Fruit fly (Drosophila melanogaster) whole organism, adult: ENCODE results near the gene CG13297.

ENCODE experiments used
- CG11617 ChIP-seq: fragments of 200-800 bp; sonication (Bioruptor generic); optimal IDR thresholded peaks from 2 replicates; lab custom pipeline; 2017; ENCODE audit warnings: mild to moderate bottlenecking, missing biosample characterization, missing genetic modification reagents, missing genetic modification characterization
- CG12768 ChIP-seq: fragments of 200-800 bp; sonication (Bioruptor generic); optimal IDR thresholded peaks from 2 replicates; lab custom pipeline; 2017; ENCODE audit warnings: missing biosample characterization, missing genetic modification characterization, mild to moderate bottlenecking, moderate library complexity, missing genetic modification reagents
- CG14711 ChIP-seq: fragments of 200-800 bp; sonication (Bioruptor generic); optimal IDR thresholded peaks from 2 replicates; lab custom pipeline; 2018; ENCODE audit warnings: missing biosample characterization, mild to moderate bottlenecking, missing genetic modification characterization, moderate library complexity
- CG1620 ChIP-seq: fragments of 200-800 bp; sonication (Bioruptor generic); optimal IDR thresholded peaks from 2 replicates; lab custom pipeline; 2016; ENCODE audit warnings: missing biosample characterization, missing genetic modification characterization
- CG33017 ChIP-seq: fragments of 200-800 bp; sonication (Bioruptor generic); optimal IDR thresholded peaks from 2 replicates; lab custom pipeline; 2018; ENCODE audit warnings: missing biosample characterization, mild to moderate bottlenecking, missing genetic modification characterization, moderate library complexity
- CG5204 ChIP-seq: fragments of 200-800 bp; sonication (Bioruptor generic); optimal IDR thresholded peaks from 2 replicates; lab custom pipeline; 2016; ENCODE audit warnings: missing biosample characterization, missing genetic modification characterization
- CG7045 ChIP-seq: fragments of 200-800 bp; sonication (Bioruptor generic); optimal IDR thresholded peaks from 2 replicates; lab custom pipeline; 2017; ENCODE audit warnings: missing biosample characterization, mild to moderate bottlenecking, missing genetic modification characterization
- CG7101 ChIP-seq: fragments of 200-800 bp; sonication (Bioruptor generic); optimal IDR thresholded peaks from 2 replicates; lab custom pipeline; 2018; ENCODE audit warnings: missing biosample characterization, mild to moderate bottlenecking, missing genetic modification characterization, moderate library complexity
- Clk ChIP-seq: fragments of 200-800 bp; sonication (Bioruptor generic); optimal IDR thresholded peaks from 2 replicates; lab custom pipeline; 2017; ENCODE audit warnings: missing biosample characterization, missing genetic modification characterization
- Crg-1 ChIP-seq: fragments of 200-800 bp; sonication (Bioruptor generic); optimal IDR thresholded peaks from 2 replicates; lab custom pipeline; 2016; ENCODE audit warnings: missing biosample characterization, missing genetic modification characterization
- Hr96 ChIP-seq: fragments of 200-800 bp; sonication (Bioruptor generic); optimal IDR thresholded peaks from 2 replicates; lab custom pipeline; 2016; ENCODE audit warnings: missing biosample characterization, missing genetic modification characterization
- Mnt ChIP-seq: fragments of 200-800 bp; sonication (Bioruptor generic); optimal IDR thresholded peaks from 2 replicates; lab custom pipeline; 2016; ENCODE audit warnings: missing biosample characterization, mild to moderate bottlenecking, missing genetic modification characterization
- bab1 ChIP-seq: fragments of 200-800 bp; sonication (Bioruptor generic); optimal IDR thresholded peaks from 3 replicates; lab custom pipeline; 2019; ENCODE audit warnings: missing biosample characterization, mild to moderate bottlenecking, missing genetic modification characterization, moderate library complexity
- cic ChIP-seq: fragments of 200-800 bp; sonication (Bioruptor generic); optimal IDR thresholded peaks from 2 replicates; lab custom pipeline; 2017; ENCODE audit warnings: missing biosample characterization, mild to moderate bottlenecking, missing genetic modification characterization, moderate library complexity
- cnc ChIP-seq, 2 experiments: fragments of >200 bp; optimal IDR thresholded peaks; 2 replicates each; lab custom pipeline; 2017
- kay ChIP-seq: fragments of 200-800 bp; sonication (Bioruptor generic); peaks from one replicate; lab custom pipeline; 2016; ENCODE audit warnings: missing biosample characterization, missing genetic modification characterization, borderline replicate concordance
- ovo ChIP-seq: fragments of 200-800 bp; sonication (Bioruptor generic); optimal IDR thresholded peaks from 2 replicates; lab custom pipeline; 2016; ENCODE audit warnings: missing biosample characterization, missing genetic modification characterization
- pad ChIP-seq: fragments of 200-800 bp; sonication (Bioruptor generic); optimal IDR thresholded peaks from 3 replicates; lab custom pipeline; 2017; ENCODE audit warnings: missing biosample characterization, missing genetic modification characterization, mild to moderate bottlenecking, moderate library complexity, missing genetic modification reagents
- tj ChIP-seq: fragments of 200-800 bp; sonication (Bioruptor generic); optimal IDR thresholded peaks from 3 replicates; lab custom pipeline; 2017; ENCODE audit warnings: missing biosample characterization, mild to moderate bottlenecking, missing genetic modification characterization, moderate library complexity
- toe ChIP-seq: fragments of 200-800 bp; sonication (Bioruptor generic); optimal IDR thresholded peaks from 2 replicates; lab custom pipeline; 2016; ENCODE audit warnings: missing biosample characterization, missing genetic modification characterization

The CG13297 gene

DNA sequence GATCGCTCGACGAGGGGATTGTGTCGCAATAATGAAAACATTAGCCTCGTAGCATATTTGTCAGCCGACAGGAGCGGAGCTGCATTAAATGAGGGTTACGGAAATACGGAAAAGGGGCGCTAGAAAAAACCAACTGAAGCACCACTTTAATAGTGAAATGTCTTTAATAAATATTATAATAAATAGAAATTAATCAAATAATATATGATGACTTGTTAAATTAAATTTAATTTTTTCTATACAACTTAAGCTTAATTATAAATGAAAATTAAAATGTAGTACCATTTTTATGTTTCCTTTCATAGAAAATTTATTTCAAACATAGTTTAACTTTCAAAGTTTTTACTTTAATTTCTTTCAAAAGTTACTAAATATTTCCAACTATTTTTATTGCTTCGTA, 4.8 kb upstream of the CG13297 start:
- TF ChIP-seq CG5204 (GFP tag; lab: Kevin White, UChicago) (no peak), ovo (no peak), CG14711 (tag; lab: Kevin White, UChicago) (no peak), Hr96 (GFP tag; lab: Kevin White, UChicago) (no peak), kay (GFP tag; lab: Kevin White, UChicago) (no peak), CG7101 (tag; lab: Kevin White, UChicago) (no peak), cnc (optimal IDR thresholded peaks at IDR 0.05; lab: Kevin White, UChicago) (no peak), CG33017 (tag; lab: Kevin White, UChicago) (no peak), Clk (GFP tag; lab: Kevin White, UChicago) (no peak), Crg-1 (GFP tag; lab: Kevin White, UChicago) (no peak), CG12768 (no peak), bab1 (no peak), pad (GFP tag; lab: Kevin White, UChicago) (no peak), CG1620 (GFP tag; lab: Kevin White, UChicago) (no peak), Mnt (GFP tag; lab: Kevin White, UChicago) (no peak)

dm6 chr3L:6160514-6160913, 3.3 kb upstream of the CG13297 start, which contains the start of gene Cpr65Az:
Gene Cpr65Az, plus strand, starts transcription at chr3L:6160814.
- TF ChIP-seq CG7045 (GFP tag; lab: Kevin White, UChicago) (no peak), bab1 (no peak), Crg-1 (GFP tag; lab: Kevin White, UChicago) (no peak), Hr96 (GFP tag; lab: Kevin White, UChicago) (no peak), CG33017 (tag; lab: Kevin White, UChicago) (no peak), CG1620 (GFP tag; lab: Kevin White, UChicago) (no peak), Mnt (GFP tag; lab: Kevin White, UChicago) (no peak), CG5204 (GFP tag; lab: Kevin White, UChicago) (no peak), CG7101 (tag; lab: Kevin White, UChicago) (no peak), CG14711 (tag; lab: Kevin White, UChicago) (no peak), cic (GFP tag; lab: Kevin White, UChicago) (no peak), CG11617 (GFP tag; lab: Kevin White, UChicago) (no peak), CG12768 (no peak), cnc (optimal IDR thresholded peaks at IDR 0.05; lab: Kevin White, UChicago) (no peak)

DNA sequence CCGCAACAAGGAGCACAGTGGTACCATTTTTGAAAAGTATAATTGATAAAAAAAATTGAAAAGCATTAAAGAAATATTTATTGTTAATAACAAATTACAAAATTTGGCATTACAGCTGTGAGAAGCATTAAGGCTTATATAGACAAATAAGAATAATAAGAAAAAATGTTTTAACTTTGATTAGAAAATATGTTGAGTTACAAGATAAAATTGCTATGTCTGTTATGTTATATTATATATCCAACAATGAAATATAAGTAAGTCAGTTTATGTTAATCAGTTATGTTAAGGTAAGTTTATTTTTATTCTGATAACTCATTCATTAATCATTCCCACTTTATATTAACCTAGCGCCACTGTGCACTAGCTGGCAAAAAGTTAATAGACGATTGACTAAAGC, 2.7 kb upstream of the CG13297 start:
- no peak for TF ChIP-seq CG5204 (GFP tag; lab: Kevin White, UChicago)
- no peak for TF ChIP-seq Mnt (GFP tag; lab: Kevin White, UChicago)

DNA sequence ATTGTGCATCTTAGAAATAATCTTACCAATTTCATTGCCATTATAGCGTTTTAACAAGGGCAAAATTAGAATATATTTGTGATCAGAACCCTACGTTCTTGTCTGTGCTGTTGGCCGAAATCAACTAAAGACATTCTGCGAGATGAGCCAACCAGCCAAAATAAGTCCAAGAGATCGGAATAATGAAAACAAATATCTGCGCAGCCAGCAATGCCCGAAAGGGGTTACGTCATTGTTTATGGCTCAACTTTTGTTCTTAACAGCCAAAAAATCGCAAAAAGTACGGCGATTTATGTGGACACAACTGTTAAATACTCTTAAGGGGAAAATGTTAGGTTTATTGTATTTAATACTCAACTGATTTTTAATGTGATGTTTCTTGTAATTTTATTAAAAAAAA, 1.4 kb upstream of the CG13297 start, which contains the start of gene Cpr65Ay:
TSS of gene Cpr65Ay (minus strand) at position 101 of the 400 bp plus-strand sequence.
- TF ChIP-seq CG1620 (GFP tag; lab: Kevin White, UChicago): no peak
- TF ChIP-seq cnc (optimal IDR thresholded peaks at IDR 0.05; lab: Kevin White, UChicago): no peak
- no peak for TF ChIP-seq CG7101 (tag; lab: Kevin White, UChicago)
- no peak for TF ChIP-seq Hr96 (GFP tag; lab: Kevin White, UChicago)
- no peak for TF ChIP-seq Mnt (GFP tag; lab: Kevin White, UChicago)
- no peak for TF ChIP-seq CG7045 (GFP tag; lab: Kevin White, UChicago)
- no peak for TF ChIP-seq cic (GFP tag; lab: Kevin White, UChicago)
- TF ChIP-seq CG5204 (GFP tag; lab: Kevin White, UChicago): no peak
- TF ChIP-seq bab1: no peak
- no peak for TF ChIP-seq toe (GFP tag; lab: Kevin White, UChicago)
- no peak for TF ChIP-seq CG11617 (GFP tag; lab: Kevin White, UChicago)
- no peak for TF ChIP-seq Crg-1 (GFP tag; lab: Kevin White, UChicago)
- no peak for TF ChIP-seq tj (GFP tag; lab: Kevin White, UChicago)

- no peak for TF ChIP-seq Hr96 (GFP tag; lab: Kevin White, UChicago)
- no peak for TF ChIP-seq cic (GFP tag; lab: Kevin White, UChicago)
- no peak for TF ChIP-seq toe (GFP tag; lab: Kevin White, UChicago)
- TF ChIP-seq CG7045 (GFP tag; lab: Kevin White, UChicago): no peak
- TF ChIP-seq tj (GFP tag; lab: Kevin White, UChicago): no peak
- TF ChIP-seq pad (GFP tag; lab: Kevin White, UChicago): no peak
- TF ChIP-seq Clk (GFP tag; lab: Kevin White, UChicago): no peak
- no peak for TF ChIP-seq Crg-1 (GFP tag; lab: Kevin White, UChicago)
Measured at dm6 chr3L:6154951-6155394, 2.2 kb downstream of the CG13297 start.

- TF ChIP-seq kay (GFP tag; lab: Kevin White, UChicago) (no peak), Mnt (GFP tag; lab: Kevin White, UChicago) (no peak), pad (GFP tag; lab: Kevin White, UChicago) (no peak), toe (GFP tag; lab: Kevin White, UChicago) (no peak), CG14711 (tag; lab: Kevin White, UChicago) (no peak), cnc (optimal IDR thresholded peaks at IDR 0.05; lab: Kevin White, UChicago) (no peak), Clk (GFP tag; lab: Kevin White, UChicago) (no peak), CG1620 (GFP tag; lab: Kevin White, UChicago) (no peak), ovo (no peak)
Measured at dm6 chr3L:6152531-6152930, 4.6 kb downstream of the CG13297 start, which contains the start of gene Acp65Aa. Gene Acp65Aa, minus strand, starts transcription at chr3L:6152745.
